Worm (Caenorhabditis elegans): ENCODE measurements around the gene Y66D12A.7.

The Y66D12A.7 gene

ce11 chrIII:11614325-11614724 is 34.0 kb upstream of the Y66D12A.7 start:
- peak; percentile 14 for TF ChIP-seq nhr-85 (tag)

- no peak for TF ChIP-seq isw-1 (GFP tag; IDR thresholded peaks at IDR 0.05)
- no peak for TF ChIP-seq unc-30 (tag; optimal IDR thresholded peaks at IDR 0.05)
- TF ChIP-seq lsy-2 (tag; optimal IDR thresholded peaks at IDR 0.05), result no peak
- no peak for TF ChIP-seq Y116A8C.19 (tag; optimal IDR thresholded peaks at IDR 0.05; ENCODE audit: borderline replicate concordance)
- no peak for TF ChIP-seq alr-1 (tag; optimal IDR thresholded peaks at IDR 0.05; ENCODE audit: borderline replicate concordance)
- no peak for TF ChIP-seq fkh-4 (tag; optimal IDR thresholded peaks at IDR 0.05; ENCODE audit: borderline replicate concordance)
- TF ChIP-seq nhr-84 (tag; optimal IDR thresholded peaks at IDR 0.05), result no peak
- no peak for TF ChIP-seq snu-23 (GFP tag; optimal IDR thresholded peaks at IDR 0.05)
- TF ChIP-seq lin-39 (tag; optimal IDR thresholded peaks at IDR 0.05), result no peak
- TF ChIP-seq jun-1 (tag; optimal IDR thresholded peaks at IDR 0.05), result no peak
- no peak for TF ChIP-seq nhr-77 (tag; optimal IDR thresholded peaks at IDR 0.05)
- no peak for TF ChIP-seq unc-62 (GFP tag; optimal IDR thresholded peaks at IDR 0.05)
- TF ChIP-seq sup-37 (GFP tag; optimal IDR thresholded peaks at IDR 0.05), result no peak
- TF ChIP-seq pqm-1 (tag; optimal IDR thresholded peaks at IDR 0.05), result no peak
- no peak for TF ChIP-seq ets-5 (GFP tag; IDR thresholded peaks at IDR 0.05)
- TF ChIP-seq ces-1 (GFP tag; optimal IDR thresholded peaks at IDR 0.05), result no peak
- TF ChIP-seq mep-1 (tag; optimal IDR thresholded peaks at IDR 0.05), result no peak
- TF ChIP-seq C16A3.4 (tag; optimal IDR thresholded peaks at IDR 0.05), result no peak
- no peak for TF ChIP-seq elt-3 (tag; optimal IDR thresholded peaks at IDR 0.05)
These were observed 32.1 kb upstream of the Y66D12A.7 start, which contains the start of the genes Y66A7A.9 and Y66A7A.4 for ce11 chrIII:11612371-11612770. Gene Y66A7A.9, minus strand, starts transcription at chrIII:11612471. Gene Y66A7A.4, plus strand, starts transcription at chrIII:11612607.

ce11 chrIII:11611618-11612247 is 31.5 kb upstream of the Y66D12A.7 start:
- peak; percentile 86 for TF ChIP-seq ceh-8 (GFP tag; optimal IDR thresholded peaks at IDR 0.05)
- TF ChIP-seq fkh-4 (tag; optimal IDR thresholded peaks at IDR 0.05; ENCODE audit: borderline replicate concordance), result no peak

- TF ChIP-seq fkh-8 (tag; optimal IDR thresholded peaks at IDR 0.05) (peak; percentile 14), tbx-2 (tag; optimal IDR thresholded peaks at IDR 0.05) (no peak)
These were observed 29.3 kb upstream of the Y66D12A.7 start, which contains the start of gene Y66D12A.30 for ce11 chrIII:11609568-11609967. Gene Y66D12A.30, plus strand, starts transcription at chrIII:11609868.

- TF ChIP-seq hpl-2 (GFP tag; optimal IDR thresholded peaks at IDR 0.05) (no peak), efl-3 (GFP tag; optimal IDR thresholded peaks at IDR 0.05) (no peak), nhr-28 (tag; optimal IDR thresholded peaks at IDR 0.05) (no peak)
These were observed 27.6 kb upstream of the Y66D12A.7 start, which contains the start of gene Y66D12A.1 for ce11 chrIII:11607870-11608269. Gene Y66D12A.1, plus strand, starts transcription at chrIII:11608170.

- no peak for TF ChIP-seq nhr-84 (tag; optimal IDR thresholded peaks at IDR 0.05)
- TF ChIP-seq fkh-8 (tag; optimal IDR thresholded peaks at IDR 0.05), result no peak
- TF ChIP-seq lin-35 (GFP tag; optimal IDR thresholded peaks at IDR 0.05), result no peak
- no peak for TF ChIP-seq blmp-1 (tag; optimal IDR thresholded peaks at IDR 0.05)
- no peak for TF ChIP-seq fkh-10 (GFP tag; optimal IDR thresholded peaks at IDR 0.05)
- TF ChIP-seq unc-98 (GFP tag; IDR thresholded peaks at IDR 0.05), result no peak
- no peak for TF ChIP-seq unc-30 (tag; optimal IDR thresholded peaks at IDR 0.05)
- no peak for TF ChIP-seq sptf-1 (tag; optimal IDR thresholded peaks at IDR 0.05)
- no peak for TF ChIP-seq lsy-2 (tag; optimal IDR thresholded peaks at IDR 0.05)
- no peak for TF ChIP-seq ztf-11 (tag; optimal IDR thresholded peaks at IDR 0.05)
- no peak for TF ChIP-seq mab-9 (GFP tag; IDR thresholded peaks at IDR 0.05)
- no peak for TF ChIP-seq mef-2 (tag; optimal IDR thresholded peaks at IDR 0.05)
- no peak for TF ChIP-seq irx-1 (tag; optimal IDR thresholded peaks at IDR 0.05)
- TF ChIP-seq vab-15 (tag; optimal IDR thresholded peaks at IDR 0.05), result no peak
- TF ChIP-seq nhr-11 (tag; optimal IDR thresholded peaks at IDR 0.05), result no peak
- no peak for TF ChIP-seq Y116A8C.19 (tag; optimal IDR thresholded peaks at IDR 0.05; ENCODE audit: borderline replicate concordance)
These were observed 11.8 kb upstream of the Y66D12A.7 start for ce11 chrIII:11592096-11592495.
